Worm (Caenorhabditis elegans): Measurements from ENCODE around the gene nhr-45.

nhr-45 gene

ce11 chrX:4616832-4617231, 43.3 kb downstream of the nhr-45 start (continued):
- TF ChIP-seq zfp-2 (tag; optimal IDR thresholded peaks at IDR 0.05) (no peak), ceh-20 (GFP tag; IDR thresholded peaks at IDR 0.05) (peak; percentile 65; the same call in 1 of the 2 replicates), egl-43 (GFP tag; IDR thresholded peaks at IDR 0.05) (0 out of 2 replicates have a peak, but pooled peaks have one; percentile 59), tra-1 (GFP tag; IDR thresholded peaks at IDR 0.05) (peak; percentile 22; the same call in 1 of the 2 replicates), zfp-3 (GFP tag; conservative IDR thresholded peaks at IDR 0.05) (no peak)

- no peak for TF ChIP-seq ceh-82 (tag; optimal IDR thresholded peaks at IDR 0.05)
- TF ChIP-seq aha-1 (tag), result peak; percentile 97
- no peak for TF ChIP-seq zfp-3 (GFP tag; conservative IDR thresholded peaks at IDR 0.05)
Observed at ce11 chrX:4615034-4615433, 45.1 kb downstream of the nhr-45 start.

- TF ChIP-seq snpc-1.2 (GFP tag; IDR thresholded peaks at IDR 0.05) (no peak), aha-1 (tag) (peak; percentile 17)
Observed at ce11 chrX:4609635-4610034, 50.5 kb downstream of the nhr-45 start.

- TF ChIP-seq hlh-30 (tag; optimal IDR thresholded peaks at IDR 0.05; ENCODE audit: insufficient read depth) (peak; percentile 15), dpl-1 (GFP tag; optimal IDR thresholded peaks at IDR 0.05) (no peak), Y5F2A.4 (GFP tag; optimal IDR thresholded peaks at IDR 0.05) (no peak), arid-1 (GFP tag; conservative IDR thresholded peaks at IDR 0.05) (no peak), jun-1 (tag; optimal IDR thresholded peaks at IDR 0.05) (no peak), R02D3.7 (tag; optimal IDR thresholded peaks at IDR 0.05) (no peak), madf-9 (GFP tag; conservative IDR thresholded peaks at IDR 0.05) (no peak), ceh-32 (tag; optimal IDR thresholded peaks at IDR 0.05; ENCODE audit: poor library complexity) (no peak), snpc-1.2 (GFP tag; IDR thresholded peaks at IDR 0.05) (peak; percentile 67; the same call in 1 of the 2 replicates), zag-1 (tag; optimal IDR thresholded peaks at IDR 0.05) (no peak), lin-15B (tag; optimal IDR thresholded peaks at IDR 0.05) (no peak), lim-7 (GFP tag; IDR thresholded peaks at IDR 0.05) (peak; percentile 60), ceh-20 (GFP tag; IDR thresholded peaks at IDR 0.05) (no peak), set-16 (GFP tag; IDR thresholded peaks at IDR 0.05) (no peak), gei-8 (GFP tag; optimal IDR thresholded peaks at IDR 0.05) (no peak), nhr-10 (tag; optimal IDR thresholded peaks at IDR 0.05) (no peak), dmd-8 (GFP tag; IDR thresholded peaks at IDR 0.05) (no peak)
Observed at ce11 chrX:4607300-4607699, 52.8 kb downstream of the nhr-45 start.

All from whole organism, L4 larva.